Worm (Caenorhabditis elegans): ENCODE results near the gene fbxa-107.

fbxa-107 gene

DNA sequence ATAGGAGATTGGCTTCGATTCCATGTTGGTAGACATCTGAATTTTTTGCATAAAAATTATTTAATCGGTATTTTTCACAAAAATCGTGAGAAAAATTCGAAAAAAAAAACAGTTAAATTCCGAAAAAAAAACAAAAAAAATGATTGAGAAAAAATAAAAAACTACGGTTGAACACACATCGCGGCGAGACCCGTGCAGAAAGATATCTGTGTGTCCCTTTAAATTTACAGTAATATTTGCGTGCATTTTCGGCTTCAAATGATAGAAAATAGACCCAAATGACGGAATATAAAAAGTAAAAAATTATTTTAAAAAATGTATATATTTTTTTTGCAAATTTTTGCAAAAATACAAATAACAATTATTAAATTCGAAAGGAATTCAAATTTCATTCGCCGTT lies 13.9 kb downstream of the fbxa-107 start:
- no peak for TF ChIP-seq klf-2 (GFP tag; conservative IDR thresholded peaks at IDR 0.05)
- TF ChIP-seq med-1 (GFP tag; optimal IDR thresholded peaks at IDR 0.05; ENCODE audit: insufficient read depth) = no peak
- TF ChIP-seq flt-1 (GFP tag; IDR thresholded peaks at IDR 0.05) = no peak
- TF ChIP-seq ztf-29 (GFP tag; IDR thresholded peaks at IDR 0.05) = no peak
- TF ChIP-seq tab-1 (GFP tag; IDR thresholded peaks at IDR 0.05) = no peak

DNA sequence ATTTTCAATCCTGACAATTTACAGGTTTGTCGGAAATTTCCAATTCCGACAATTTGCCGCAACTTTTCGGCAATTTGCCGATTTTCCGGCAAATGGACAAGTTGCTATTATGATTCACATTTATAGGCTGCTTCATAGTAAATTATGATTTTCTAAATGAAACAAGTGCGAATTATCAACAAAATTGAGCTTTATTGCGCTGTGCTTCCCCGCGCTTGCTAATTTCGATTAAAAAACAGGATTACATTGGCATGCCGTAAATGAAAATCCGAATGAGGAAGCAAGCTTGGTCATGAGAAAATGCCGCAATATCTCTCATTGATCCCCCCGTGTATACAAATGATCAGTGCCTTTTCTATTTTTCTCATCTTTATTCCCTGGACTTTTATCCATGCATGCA lies 15.0 kb downstream of the fbxa-107 start, which contains the start of gene Y37H2A.10:
Gene Y37H2A.10 (plus strand): TSS at position 301 of the 400 bp plus-strand sequence.
- TF ChIP-seq ztf-29 (GFP tag; IDR thresholded peaks at IDR 0.05) (no peak), ref-1 (GFP tag; conservative IDR thresholded peaks at IDR 0.05) (no peak), ztf-23 (GFP tag; IDR thresholded peaks at IDR 0.05) (no peak), flt-1 (GFP tag; IDR thresholded peaks at IDR 0.05) (no peak), klf-2 (GFP tag; conservative IDR thresholded peaks at IDR 0.05) (no peak), cog-1 (tag; optimal IDR thresholded peaks at IDR 0.05) (no peak), med-1 (GFP tag; optimal IDR thresholded peaks at IDR 0.05; ENCODE audit: insufficient read depth) (no peak), tab-1 (GFP tag; IDR thresholded peaks at IDR 0.05) (no peak)

DNA sequence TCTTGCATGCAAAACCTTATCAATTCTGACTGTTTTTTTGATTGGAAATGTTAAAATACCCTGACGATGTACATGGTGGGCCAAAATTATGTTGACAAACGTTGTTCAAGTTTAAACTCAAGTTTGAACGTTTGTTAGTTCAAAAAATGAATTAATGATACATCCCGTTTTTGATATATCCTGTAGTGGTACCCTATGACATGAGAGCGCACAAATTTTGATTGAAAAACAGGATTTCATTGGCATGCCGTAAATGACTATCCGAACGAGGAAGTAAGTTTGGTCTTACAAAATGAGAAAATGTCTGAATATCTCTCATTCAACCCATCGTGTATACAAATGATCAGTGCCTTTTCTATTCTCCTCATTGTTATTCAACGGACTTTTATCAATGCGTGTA lies 17.4 kb downstream of the fbxa-107 start, which contains the start of gene Y37H2A.11:
Gene Y37H2A.11 (plus strand): TSS at position 301 of the 400 bp plus-strand sequence.
- TF ChIP-seq tab-1 (GFP tag; IDR thresholded peaks at IDR 0.05) = no peak
- TF ChIP-seq cog-1 (tag; optimal IDR thresholded peaks at IDR 0.05) = no peak
- TF ChIP-seq ztf-29 (GFP tag; IDR thresholded peaks at IDR 0.05) = no peak
- no peak for TF ChIP-seq med-1 (GFP tag; optimal IDR thresholded peaks at IDR 0.05; ENCODE audit: insufficient read depth)

DNA sequence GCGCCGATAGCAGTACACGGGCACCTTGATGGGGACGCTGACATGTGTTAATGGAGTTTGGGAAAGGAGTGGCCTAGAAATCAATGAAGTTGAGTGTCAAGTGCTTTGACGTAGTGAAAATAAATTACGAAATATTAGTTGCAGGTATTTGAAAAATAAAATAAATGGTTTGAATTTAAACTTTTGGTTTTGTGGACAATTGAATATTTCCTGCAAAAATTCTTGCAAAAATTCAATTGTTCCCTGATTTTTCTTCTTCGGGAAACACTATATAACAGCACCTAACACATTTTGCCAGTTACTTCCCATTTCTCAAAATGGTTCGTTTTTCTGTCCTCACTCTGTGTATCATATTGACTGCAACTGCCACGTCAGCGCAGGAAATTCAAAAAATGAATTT lies 18.8 kb downstream of the fbxa-107 start, which contains the start of gene Y37H2A.13:
Gene Y37H2A.13 (plus strand): TSS at position 301 of the 400 bp plus-strand sequence.
- TF ChIP-seq klf-2 (GFP tag; conservative IDR thresholded peaks at IDR 0.05) (no peak), ztf-23 (GFP tag; IDR thresholded peaks at IDR 0.05) (no peak), med-1 (GFP tag; optimal IDR thresholded peaks at IDR 0.05; ENCODE audit: insufficient read depth) (no peak), ref-1 (GFP tag; conservative IDR thresholded peaks at IDR 0.05) (no peak), cog-1 (tag; optimal IDR thresholded peaks at IDR 0.05) (no peak), flt-1 (GFP tag; IDR thresholded peaks at IDR 0.05) (no peak)

DNA sequence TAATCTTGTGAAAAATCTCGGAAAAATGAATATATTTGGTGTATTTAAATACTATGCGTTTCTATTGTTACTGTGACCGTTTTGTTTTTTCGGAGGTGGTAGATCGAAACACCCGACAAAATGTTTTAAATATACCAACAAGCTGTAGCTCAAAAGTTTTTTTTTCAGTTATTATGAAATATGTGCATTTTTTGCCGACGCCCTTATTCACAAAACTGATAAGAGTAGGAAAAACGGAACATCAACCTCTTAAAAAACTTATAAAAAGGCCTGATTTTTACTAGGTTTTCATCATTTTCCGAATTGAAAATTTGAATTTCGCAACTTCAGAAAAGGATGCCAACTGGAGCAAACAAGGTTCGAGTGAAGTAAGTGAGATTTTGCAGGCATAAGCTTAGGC lies 19.7 kb downstream of the fbxa-107 start, which contains the start of gene Y37H2A.14:
Gene Y37H2A.14 (plus strand): TSS at position 301 of the 400 bp plus-strand sequence.
- no peak for TF ChIP-seq T22C8.4 (GFP tag; IDR thresholded peaks at IDR 0.05)
- TF ChIP-seq klf-2 (GFP tag; conservative IDR thresholded peaks at IDR 0.05) = no peak
- no peak for TF ChIP-seq flt-1 (GFP tag; IDR thresholded peaks at IDR 0.05)
- TF ChIP-seq cog-1 (tag; optimal IDR thresholded peaks at IDR 0.05) = no peak
- no peak for TF ChIP-seq ztf-29 (GFP tag; IDR thresholded peaks at IDR 0.05)
- TF ChIP-seq ref-1 (GFP tag; conservative IDR thresholded peaks at IDR 0.05) = no peak
- TF ChIP-seq ztf-23 (GFP tag; IDR thresholded peaks at IDR 0.05) = no peak
- TF ChIP-seq med-1 (GFP tag; optimal IDR thresholded peaks at IDR 0.05; ENCODE audit: insufficient read depth) = no peak
- TF ChIP-seq tab-1 (GFP tag; IDR thresholded peaks at IDR 0.05) = no peak

DNA sequence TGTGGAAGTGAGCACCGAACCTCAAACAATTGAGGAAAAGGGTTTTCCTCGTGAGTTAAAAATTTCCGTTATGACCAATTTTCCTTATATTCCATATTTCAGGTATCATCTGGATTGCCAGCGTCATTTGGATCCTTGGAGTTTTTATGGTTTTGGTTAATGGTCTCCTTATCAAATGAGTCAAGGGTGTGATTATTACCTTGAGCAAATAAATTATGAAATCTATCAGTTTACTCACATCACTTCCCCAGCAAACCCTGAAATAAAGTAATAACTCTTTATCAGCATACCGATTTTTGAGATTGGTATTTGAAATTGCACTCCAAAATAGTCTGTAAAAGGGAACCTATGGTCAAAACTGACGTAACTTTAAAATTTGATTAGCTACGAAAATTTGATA lies 20.7 kb downstream of the fbxa-107 start:
- TF ChIP-seq ztf-29 (GFP tag; IDR thresholded peaks at IDR 0.05) (no peak), med-1 (GFP tag; optimal IDR thresholded peaks at IDR 0.05; ENCODE audit: insufficient read depth) (no peak), flt-1 (GFP tag; IDR thresholded peaks at IDR 0.05) (no peak), cog-1 (tag; optimal IDR thresholded peaks at IDR 0.05) (no peak), T22C8.4 (GFP tag; IDR thresholded peaks at IDR 0.05) (no peak), ztf-23 (GFP tag; IDR thresholded peaks at IDR 0.05) (no peak), tab-1 (GFP tag; IDR thresholded peaks at IDR 0.05) (no peak), ref-1 (GFP tag; conservative IDR thresholded peaks at IDR 0.05) (no peak), klf-2 (GFP tag; conservative IDR thresholded peaks at IDR 0.05) (no peak)

DNA sequence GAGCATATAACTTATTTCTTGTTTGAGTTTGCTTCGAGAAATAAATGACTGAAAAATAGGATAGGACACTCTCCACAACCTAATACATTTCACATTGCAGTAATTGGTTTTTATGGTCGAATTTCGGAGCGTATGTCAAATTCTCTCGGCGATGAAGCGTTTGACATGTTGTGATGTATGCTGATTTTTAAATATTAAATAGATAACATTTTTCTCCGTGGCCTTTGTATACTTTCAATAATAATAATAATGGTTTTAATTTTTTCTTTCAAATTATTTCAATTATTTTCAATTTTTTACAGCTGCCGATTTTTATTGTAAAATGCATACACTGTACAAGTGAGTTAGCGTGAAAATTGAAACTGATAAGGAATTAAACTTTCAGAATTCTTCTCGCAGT lies 22.3 kb downstream of the fbxa-107 start, which contains the start of gene C14A6.3:
Gene C14A6.3 (plus strand): TSS at position 301 of the 400 bp plus-strand sequence.
- TF ChIP-seq tab-1 (GFP tag; IDR thresholded peaks at IDR 0.05) = no peak
- no peak for TF ChIP-seq T22C8.4 (GFP tag; IDR thresholded peaks at IDR 0.05)
- no peak for TF ChIP-seq flt-1 (GFP tag; IDR thresholded peaks at IDR 0.05)
- no peak for TF ChIP-seq ztf-29 (GFP tag; IDR thresholded peaks at IDR 0.05)
- TF ChIP-seq cog-1 (tag; optimal IDR thresholded peaks at IDR 0.05) = no peak
- TF ChIP-seq ref-1 (GFP tag; conservative IDR thresholded peaks at IDR 0.05) = no peak
- no peak for TF ChIP-seq klf-2 (GFP tag; conservative IDR thresholded peaks at IDR 0.05)
- no peak for TF ChIP-seq ztf-23 (GFP tag; IDR thresholded peaks at IDR 0.05)

DNA sequence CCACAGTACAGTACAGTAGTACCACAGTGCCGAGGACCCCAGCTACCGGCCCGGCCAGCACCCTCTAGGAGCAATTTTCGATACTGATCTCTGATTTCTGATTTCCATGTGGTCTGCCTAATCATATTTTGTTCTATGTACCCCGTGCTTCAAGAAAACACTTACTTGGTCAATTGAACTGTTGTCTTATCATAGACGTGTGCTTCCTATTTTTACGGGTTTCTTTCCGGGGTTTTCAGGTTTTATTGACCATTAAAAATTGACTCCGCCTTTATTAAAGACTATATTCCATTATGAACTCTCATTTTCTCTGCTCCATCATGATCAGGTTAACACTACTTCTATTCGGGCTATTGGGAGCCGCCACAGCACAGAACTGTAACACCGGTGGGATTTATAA lies 34.0 kb downstream of the fbxa-107 start, which contains the start of gene clec-48:
Gene clec-48 (plus strand): TSS at position 320 of the 400 bp plus-strand sequence.
- TF ChIP-seq T22C8.4 (GFP tag; IDR thresholded peaks at IDR 0.05) (no peak), med-1 (GFP tag; optimal IDR thresholded peaks at IDR 0.05; ENCODE audit: insufficient read depth) (no peak), cog-1 (tag; optimal IDR thresholded peaks at IDR 0.05) (no peak), flt-1 (GFP tag; IDR thresholded peaks at IDR 0.05) (no peak), ztf-23 (GFP tag; IDR thresholded peaks at IDR 0.05) (no peak), klf-2 (GFP tag; conservative IDR thresholded peaks at IDR 0.05) (no peak), ref-1 (GFP tag; conservative IDR thresholded peaks at IDR 0.05) (no peak), ztf-29 (GFP tag; IDR thresholded peaks at IDR 0.05) (no peak), tab-1 (GFP tag; IDR thresholded peaks at IDR 0.05) (no peak)

DNA sequence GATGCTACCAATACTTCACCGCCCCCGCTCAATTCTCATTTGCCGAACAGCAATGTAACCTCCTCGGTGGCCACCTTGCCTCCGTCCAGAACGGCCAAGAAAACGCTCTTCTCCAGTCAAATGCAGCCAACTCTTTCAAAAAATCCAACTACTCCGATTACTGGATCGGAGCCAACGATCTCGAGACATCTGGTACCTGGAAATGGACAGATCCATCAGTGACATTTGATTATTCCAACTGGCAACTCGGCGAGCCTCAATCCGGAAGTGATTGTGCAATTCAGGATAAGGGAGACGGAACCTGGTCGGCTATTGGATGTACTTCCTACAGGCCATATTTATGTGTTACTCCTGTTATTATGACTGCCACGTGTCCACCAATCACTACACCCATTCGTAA lies 34.4 kb downstream of the fbxa-107 start:
- no peak for TF ChIP-seq klf-2 (GFP tag; conservative IDR thresholded peaks at IDR 0.05)
- TF ChIP-seq tab-1 (GFP tag; IDR thresholded peaks at IDR 0.05) = no peak
- no peak for TF ChIP-seq cog-1 (tag; optimal IDR thresholded peaks at IDR 0.05)
- TF ChIP-seq ztf-29 (GFP tag; IDR thresholded peaks at IDR 0.05) = no peak
- TF ChIP-seq flt-1 (GFP tag; IDR thresholded peaks at IDR 0.05) = no peak
- no peak for TF ChIP-seq med-1 (GFP tag; optimal IDR thresholded peaks at IDR 0.05; ENCODE audit: insufficient read depth)
- TF ChIP-seq ztf-23 (GFP tag; IDR thresholded peaks at IDR 0.05) = no peak
- TF ChIP-seq ref-1 (GFP tag; conservative IDR thresholded peaks at IDR 0.05) = no peak
- TF ChIP-seq T22C8.4 (GFP tag; IDR thresholded peaks at IDR 0.05) = no peak

DNA sequence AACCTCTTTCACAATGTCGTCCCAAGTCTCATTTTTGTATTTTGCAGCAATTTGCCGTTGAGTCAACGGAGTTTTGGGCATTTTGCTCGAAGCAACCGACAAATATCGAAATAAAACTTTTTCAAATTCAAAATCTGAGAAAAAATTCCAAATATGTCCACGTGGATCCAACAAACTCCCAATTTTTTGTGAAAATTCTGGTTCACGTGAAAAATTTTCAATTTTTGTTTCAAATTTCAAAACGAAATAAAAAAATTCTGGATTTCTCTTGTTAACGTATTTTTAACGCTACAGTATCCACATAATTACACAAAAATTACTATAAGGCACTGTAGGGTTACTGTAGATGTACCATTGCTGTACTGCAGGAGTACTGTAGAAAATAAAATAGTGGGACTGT lies 37.5 kb downstream of the fbxa-107 start, which contains the start of gene C14A6.13:
Gene C14A6.13 (minus strand): TSS at position 101 of the 400 bp plus-strand sequence.
- TF ChIP-seq T22C8.4 (GFP tag; IDR thresholded peaks at IDR 0.05) (no peak), flt-1 (GFP tag; IDR thresholded peaks at IDR 0.05) (no peak), tab-1 (GFP tag; IDR thresholded peaks at IDR 0.05) (no peak), ztf-23 (GFP tag; IDR thresholded peaks at IDR 0.05) (no peak), cog-1 (tag; optimal IDR thresholded peaks at IDR 0.05) (no peak), med-1 (GFP tag; optimal IDR thresholded peaks at IDR 0.05; ENCODE audit: insufficient read depth) (no peak)

Data from whole organism, midembryonic.